Fruit fly (Drosophila melanogaster) whole organism, embryonic: ENCODE results near the gene Parg.

Source experiments
- Antp ChIP-seq: fragments of 200-800 bp; sonication (Bioruptor generic); optimal IDR thresholded peaks from 3 replicates; lab custom pipeline; 2016; ENCODE audit warnings: missing biosample characterization, missing genetic modification characterization
- Asciz ChIP-seq: fragments of 200-800 bp; sonication (Bioruptor generic); optimal IDR thresholded peaks from 2 replicates; lab custom pipeline; 2017; ENCODE audit warnings: missing biosample characterization, mild to moderate bottlenecking, missing genetic modification characterization, missing genetic modification reagents
- Atf6 ChIP-seq: fragments of 200-800 bp; sonication (Bioruptor generic); IDR thresholded peaks from 2 replicates; pipeline ENCODE4 v1.3.6; 2022; ENCODE audit warnings: missing biosample characterization, missing genetic modification characterization
- CG10462 ChIP-seq: fragments of 200-800 bp; sonication (Bioruptor generic); optimal IDR thresholded peaks from 2 replicates; lab custom pipeline; 2016; ENCODE audit warnings: missing biosample characterization, missing genetic modification characterization
- CG11247 ChIP-seq: fragments of 200-800 bp; sonication (Bioruptor generic); IDR thresholded peaks from 2 replicates; pipeline ENCODE4 v1.3.6; 2022; ENCODE audit warnings: missing biosample characterization, missing genetic modification characterization
- CG11456 ChIP-seq: fragments of 200-800 bp; sonication (Bioruptor generic); IDR thresholded peaks from 3 replicates; pipeline ENCODE4 v1.3.6; 2022; ENCODE audit warnings: missing biosample characterization, missing genetic modification characterization
- CG11696 ChIP-seq: fragments of 200-800 bp; sonication (Bioruptor generic); IDR thresholded peaks from 2 replicates; pipeline ENCODE4 v1.3.6; 2022; ENCODE audit warnings: missing biosample characterization, missing genetic modification characterization
- CG11723 ChIP-seq: fragments of 200-800 bp; sonication (Bioruptor generic); optimal IDR thresholded peaks from 2 replicates; lab custom pipeline; 2017; ENCODE audit warnings: missing biosample characterization, mild to moderate bottlenecking, missing genetic modification characterization
- CG13624 ChIP-seq: fragments of 200-800 bp; sonication (Bioruptor generic); optimal IDR thresholded peaks from 2 replicates; lab custom pipeline; 2016; ENCODE audit warnings: missing biosample characterization, missing genetic modification characterization
- CG16813 ChIP-seq: fragments of 200-800 bp; sonication (Bioruptor generic); IDR thresholded peaks from 3 replicates; pipeline ENCODE4 v1.3.6; 2022; ENCODE audit warnings: missing biosample characterization, missing genetic modification characterization; ENCODE audit not compliant: partially characterized antibody
- CG2129 ChIP-seq: fragments of 200-800 bp; sonication (Bioruptor generic); IDR thresholded peaks from 2 replicates; pipeline ENCODE4 v1.3.6; 2022; ENCODE audit warnings: missing biosample characterization, missing genetic modification characterization; ENCODE audit not compliant: partially characterized antibody
- CG2875 ChIP-seq: fragments of 200-800 bp; sonication (Bioruptor generic); optimal IDR thresholded peaks from 2 replicates; lab custom pipeline; 2017; ENCODE audit warnings: missing biosample characterization, mild to moderate bottlenecking, missing genetic modification characterization, missing genetic modification reagents
- CG34376 ChIP-seq: fragments of 200-800 bp; sonication (Bioruptor generic); optimal IDR thresholded peaks from 2 replicates; lab custom pipeline; 2018; ENCODE audit warnings: missing biosample characterization, mild to moderate bottlenecking, missing genetic modification characterization
- CG3726 ChIP-seq: fragments of 200-800 bp; sonication (Bioruptor generic); IDR thresholded peaks from 3 replicates; pipeline ENCODE4, ENCODE4 v1.3.6; 2022; ENCODE audit warnings: missing biosample characterization, missing genetic modification characterization
- CG42726 ChIP-seq: fragments of 200-800 bp; sonication (Bioruptor generic); IDR thresholded peaks from 2 replicates; pipeline ENCODE4 v1.3.6; 2022; ENCODE audit warnings: missing biosample characterization, missing genetic modification characterization; ENCODE audit not compliant: partially characterized antibody
- CG7987 ChIP-seq: fragments of 200-800 bp; sonication (Bioruptor generic); optimal IDR thresholded peaks from 2 replicates; lab custom pipeline; 2018; ENCODE audit warnings: missing biosample characterization, mild to moderate bottlenecking, missing genetic modification characterization, moderate library complexity
- CG8478 ChIP-seq: fragments of >200 bp; optimal IDR thresholded peaks from 2 replicates; lab custom pipeline; 2018
- CG9876 ChIP-seq: fragments of 200-800 bp; sonication (Bioruptor generic); optimal IDR thresholded peaks from 2 replicates; lab custom pipeline; 2016; ENCODE audit warnings: missing biosample characterization, missing genetic modification characterization
- CoRest ChIP-seq: fragments of 200-800 bp; sonication (Bioruptor generic); optimal IDR thresholded peaks from 3 replicates; lab custom pipeline; 2018; ENCODE audit warnings: missing biosample characterization, mild to moderate bottlenecking, missing genetic modification characterization, moderate library complexity
- Dip2 ChIP-seq: fragments of 200-800 bp; sonication (Bioruptor generic); IDR thresholded peaks from 2 replicates; pipeline ENCODE4 v1.3.6; 2022; ENCODE audit warnings: missing biosample characterization, missing genetic modification characterization
- Doc3 ChIP-seq: fragments of 200-800 bp; sonication (Bioruptor generic); IDR thresholded peaks from 3 replicates; pipeline ENCODE4 v1.3.6; 2022; ENCODE audit warnings: missing biosample characterization, missing genetic modification characterization; ENCODE audit not compliant: partially characterized antibody
- Dp ChIP-seq: fragments of 200-800 bp; sonication (Bioruptor generic); optimal IDR thresholded peaks from 2 replicates; lab custom pipeline; 2018; ENCODE audit warnings: missing biosample characterization, mild to moderate bottlenecking, missing genetic modification characterization, moderate library complexity
- ERR ChIP-seq: fragments of 200-800 bp; sonication (Bioruptor generic); optimal IDR thresholded peaks from 2 replicates; lab custom pipeline; 2016; ENCODE audit warnings: missing biosample characterization, missing genetic modification characterization
- Ets65A ChIP-seq: fragments of 200-800 bp; sonication (Bioruptor generic); peaks from one replicate; lab custom pipeline; 2016; ENCODE audit warnings: missing biosample characterization, missing genetic modification characterization
- Hey ChIP-seq: fragments of 200-800 bp; sonication (Bioruptor generic); optimal IDR thresholded peaks from 3 replicates; lab custom pipeline; 2018; ENCODE audit warnings: missing biosample characterization, mild to moderate bottlenecking, missing genetic modification characterization
- Hr51 ChIP-seq, 2 experiments: fragments of 200-800 bp; sonication (Bioruptor generic); optimal IDR thresholded peaks; 2 replicates in 1 of 2; 3 replicates in 1 of 2; lab custom pipeline; 2016 to 2018; ENCODE audit warnings: missing biosample characterization in 2 of 2, missing genetic modification characterization in 2 of 2, mild to moderate bottlenecking in 1 of 2, moderate library complexity in 1 of 2
- Meics ChIP-seq: fragments of 200-800 bp; sonication (Bioruptor generic); optimal IDR thresholded peaks from 2 replicates; lab custom pipeline; 2017; ENCODE audit warnings: missing biosample characterization, mild to moderate bottlenecking, missing genetic modification characterization
- Six4 ChIP-seq: fragments of 200-800 bp; sonication (Bioruptor generic); optimal IDR thresholded peaks from 2 replicates; lab custom pipeline; 2016; ENCODE audit warnings: missing biosample characterization, missing genetic modification characterization
- Spps ChIP-seq: fragments of 200-800 bp; sonication (Bioruptor generic); optimal IDR thresholded peaks from 2 replicates; lab custom pipeline; 2018; ENCODE audit warnings: missing biosample characterization, mild to moderate bottlenecking, missing genetic modification characterization
- al ChIP-seq: fragments of 200-800 bp; sonication (Bioruptor generic); IDR thresholded peaks from 2 replicates; pipeline ENCODE4 v1.3.6; 2022; ENCODE audit warnings: missing biosample characterization, missing genetic modification characterization
- ap ChIP-seq: fragments of 200-800 bp; sonication (Bioruptor generic); IDR thresholded peaks from 2 replicates; pipeline ENCODE4 v1.3.6; 2022; ENCODE audit warnings: missing biosample characterization, missing genetic modification characterization
- ara ChIP-seq: fragments of 200-800 bp; sonication (Bioruptor generic); IDR thresholded peaks from 2 replicates; pipeline ENCODE4 v1.3.6; 2022; ENCODE audit warnings: missing biosample characterization, missing genetic modification characterization
- caup ChIP-seq: fragments of 200-800 bp; sonication (Bioruptor generic); optimal IDR thresholded peaks from 3 replicates; lab custom pipeline; 2017; ENCODE audit warnings: missing biosample characterization, mild to moderate bottlenecking, missing genetic modification characterization, moderate library complexity; ENCODE audit not compliant: severe bottlenecking
- chinmo ChIP-seq: fragments of 200-800 bp; sonication (Bioruptor generic); IDR thresholded peaks from 4 replicates; pipeline ENCODE4 v1.3.6; 2022; ENCODE audit warnings: missing biosample characterization, missing genetic modification characterization; ENCODE audit not compliant: partially characterized antibody
- cwo ChIP-seq: fragments of 200-800 bp; sonication (Bioruptor generic); optimal IDR thresholded peaks from 3 replicates; lab custom pipeline; 2017; ENCODE audit warnings: missing biosample characterization, missing genetic modification characterization, mild to moderate bottlenecking, moderate library complexity, missing genetic modification reagents
- ems ChIP-seq: fragments of 200-800 bp; sonication (Bioruptor generic); optimal IDR thresholded peaks from 3 replicates; lab custom pipeline; 2016; ENCODE audit warnings: missing biosample characterization, missing genetic modification characterization
- gsb-n ChIP-seq: fragments of 200-800 bp; sonication (Bioruptor generic); optimal IDR thresholded peaks from 3 replicates; lab custom pipeline; 2018; ENCODE audit warnings: missing biosample characterization, mild to moderate bottlenecking, missing genetic modification characterization
- ken ChIP-seq: fragments of 200-800 bp; sonication (Bioruptor generic); IDR thresholded peaks from 3 replicates; pipeline ENCODE4 v1.3.6; 2022; ENCODE audit warnings: missing biosample characterization, missing genetic modification characterization
- mam ChIP-seq: fragments of 200-800 bp; sonication (Bioruptor generic); optimal IDR thresholded peaks from 3 replicates; lab custom pipeline; 2016; ENCODE audit warnings: missing biosample characterization, missing genetic modification characterization
- pita ChIP-seq: fragments of 200-800 bp; sonication (Bioruptor generic); optimal IDR thresholded peaks from 2 replicates; lab custom pipeline; 2017; ENCODE audit warnings: missing biosample characterization, mild to moderate bottlenecking, missing genetic modification characterization
- salm ChIP-seq: fragments of 200-800 bp; sonication (Bioruptor generic); optimal IDR thresholded peaks from 2 replicates; lab custom pipeline; 2018; ENCODE audit warnings: missing biosample characterization, mild to moderate bottlenecking, missing genetic modification characterization
- shn ChIP-seq: fragments of 200-800 bp; sonication (Bioruptor generic); optimal IDR thresholded peaks from 3 replicates; lab custom pipeline; 2016; ENCODE audit warnings: missing biosample characterization, missing genetic modification characterization
- sob ChIP-seq: fragments of 200-800 bp; sonication (Bioruptor generic); IDR thresholded peaks from 2 replicates; pipeline ENCODE4 v1.3.6; 2022; ENCODE audit warnings: missing biosample characterization, missing genetic modification characterization
- stc ChIP-seq: fragments of 200-800 bp; sonication (Bioruptor generic); IDR thresholded peaks from 2 replicates; pipeline ENCODE4 v1.3.6; 2022; ENCODE audit warnings: missing biosample characterization, missing genetic modification characterization
- tap ChIP-seq: fragments of 200-800 bp; optimal IDR thresholded peaks from 3 replicates; lab custom pipeline; 2019; ENCODE audit warnings: missing biosample characterization, mild to moderate bottlenecking, missing genetic modification characterization, moderate library complexity
- tin ChIP-seq: fragments of 200-800 bp; sonication (Bioruptor generic); optimal IDR thresholded peaks from 3 replicates; lab custom pipeline; 2016; ENCODE audit warnings: missing biosample characterization, missing genetic modification characterization
- trh ChIP-seq: fragments of 200-800 bp; sonication (Bioruptor generic); optimal IDR thresholded peaks from 2 replicates; lab custom pipeline; 2016; ENCODE audit warnings: missing biosample characterization, missing genetic modification characterization
- twi ChIP-seq: fragments of 200-800 bp; optimal IDR thresholded peaks from 2 replicates; lab custom pipeline; 2019; ENCODE audit warnings: missing biosample characterization, mild to moderate bottlenecking, missing genetic modification characterization, moderate library complexity
- vvl ChIP-seq: fragments of 200-800 bp; sonication (Bioruptor generic); IDR thresholded peaks from 2 replicates; pipeline ENCODE4 v1.3.6; 2022; ENCODE audit warnings: missing biosample characterization, missing genetic modification characterization
- wdn ChIP-seq: fragments of 200-800 bp; sonication (Bioruptor generic); IDR thresholded peaks from 2 replicates; pipeline ENCODE4 v1.3.6; 2022; ENCODE audit warnings: missing biosample characterization, missing genetic modification characterization

Gene Parg

DNA sequence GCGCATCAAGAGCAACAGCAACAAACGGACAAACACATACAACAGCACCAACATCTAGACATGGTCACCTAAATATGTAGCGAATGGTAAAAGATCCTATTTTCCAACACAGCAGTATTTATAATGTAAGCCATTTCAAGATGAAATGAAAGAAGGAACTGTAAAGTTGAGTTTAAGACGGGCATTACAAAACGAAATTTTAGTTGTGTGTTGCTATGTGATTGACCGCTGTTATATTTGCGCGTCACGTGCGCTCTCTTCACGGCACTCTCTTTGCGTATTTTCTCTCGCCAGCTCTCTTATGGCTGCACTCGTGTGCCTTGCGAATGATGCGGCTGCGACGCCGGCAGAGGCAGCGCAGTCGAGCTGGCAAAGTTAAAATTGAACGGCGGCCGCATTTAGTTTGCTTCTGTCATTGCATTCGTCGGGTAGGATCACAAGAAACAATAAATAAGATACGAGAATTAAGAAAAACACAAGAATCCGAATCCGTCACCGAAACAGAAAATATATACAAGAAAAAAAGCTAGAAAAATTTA is 16.6 kb upstream of the Parg start (continued):
- TF ChIP-seq Dp (GFP tag; lab: Kevin White, UChicago) (no peak), al (GFP tag; lab: Robert Waterston, UW) (no peak), Ets65A (peak; percentile 81), Dip2 (GFP tag; lab: Robert Waterston, UW) (no peak), CG10462 (GFP tag; lab: Kevin White, UChicago) (peak; percentile 35), CG9876 (GFP tag; lab: Kevin White, UChicago) (peak; percentile 45), CG11696 (GFP tag; lab: Robert Waterston, UW) (peak; percentile 99), sob (peak; percentile 51; the same call in 1 of the 2 replicates), CoRest (tag; lab: Kevin White, UChicago) (peak; percentile 44), CG42726 (GFP tag; lab: Robert Waterston, UW) (no peak), caup (no peak), ap (GFP tag; lab: Robert Waterston, UW) (0 out of 2 replicates have a peak, but pooled peaks have one; percentile 43), Doc3 (GFP tag; lab: Robert Waterston, UW) (no peak), CG11247 (no peak), Meics (GFP tag; lab: Kevin White, UChicago) (peak; percentile 57), Six4 (peak; percentile 52), CG2129 (GFP tag; lab: Robert Waterston, UW) (no peak), CG11456 (GFP tag; lab: Robert Waterston, UW) (no peak), vvl (GFP tag; lab: Robert Waterston, UW) (peak; percentile 86), Atf6 (GFP tag; lab: Robert Waterston, UW) (peak; percentile 51; the same call in 1 of the 2 replicates), pita (no peak), ken (peak; percentile 67; the same call in 2 of the 3 replicates), Antp (peak; percentile 70), tap (peak; percentile 14), CG7987 (peak; percentile 28), ara (GFP tag; lab: Robert Waterston, UW) (peak; percentile 64; the same call in 1 of the 2 replicates), CG2875 (GFP tag; lab: Kevin White, UChicago) (peak; percentile 60), CG13624 (peak; percentile 58), ERR (GFP tag; lab: Kevin White, UChicago) (peak; percentile 6), cwo (GFP tag; lab: Kevin White, UChicago) (peak; percentile 80), tin (GFP tag; lab: Kevin White, UChicago) (peak; percentile 50), CG16813 (no peak), trh (GFP tag; lab: Kevin White, UChicago) (no peak), Spps (tag; lab: Kevin White, UChicago) (peak; percentile 31), Asciz (peak; percentile 66), salm (peak; percentile 55), shn (peak; percentile 47), CG11723 (GFP tag; lab: Kevin White, UChicago) (no peak), stc (GFP tag; lab: Robert Waterston, UW) (peak; percentile 77), twi (peak; percentile 5), CG3726 (GFP tag; lab: Robert Waterston, UW) (0 out of 3 replicates have a peak, but pooled peaks have one; percentile 33), gsb-n (tag; lab: Kevin White, UChicago) (peak; percentile 24), ems (GFP tag; lab: Kevin White, UChicago) (peak; percentile 57), mam (GFP tag; lab: Kevin White, UChicago) (peak; percentile 35), CG34376 (GFP tag; lab: Kevin White, UChicago) (no peak), CG8478 (lab: Kevin White, UChicago) (no peak), Hey (tag; lab: Kevin White, UChicago) (no peak), wdn (peak; percentile 36; the same call in 1 of the 2 replicates), Hr51 (GFP tag; optimal IDR thresholded peaks at IDR 0.05; lab: Kevin White, UChicago) (peak; percentile 29 to 71), chinmo (GFP tag; lab: Robert Waterston, UW) (peak; percentile 80; the same call in 2 of the 4 replicates)
